Worm (Caenorhabditis elegans): ENCODE data around the gene tag-65.

Gene tag-65

DNA sequence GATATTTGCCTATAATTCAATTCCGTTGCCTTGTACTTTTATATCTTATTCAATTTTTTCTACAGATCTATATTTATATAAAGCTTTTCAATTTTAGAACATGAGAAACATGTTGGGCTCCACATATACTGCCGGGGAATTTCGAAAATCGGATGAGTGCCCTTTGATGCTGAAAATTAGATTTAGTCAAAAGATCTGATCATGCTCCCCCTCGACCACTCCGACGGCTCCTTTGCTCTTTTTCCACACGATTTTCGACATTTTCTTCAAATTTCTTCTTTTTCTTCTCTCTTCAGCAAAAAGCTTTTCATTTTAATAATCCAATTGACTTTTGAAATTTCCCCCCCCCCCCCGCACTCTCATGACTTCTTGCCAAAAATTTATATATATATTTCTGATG lies 3.1 kb upstream of the tag-65 start:
- TF ChIP-seq nhr-28 (tag; optimal IDR thresholded peaks at IDR 0.05) (no peak), aly-2 (tag; optimal IDR thresholded peaks at IDR 0.05) (no peak), Y48G9A.11 (GFP tag; IDR thresholded peaks at IDR 0.05) (no peak), unc-39 (tag; optimal IDR thresholded peaks at IDR 0.05) (no peak), lin-15B (tag; optimal IDR thresholded peaks at IDR 0.05) (no peak), ces-1 (GFP tag; optimal IDR thresholded peaks at IDR 0.05) (peak; percentile 54), ctbp-1 (GFP tag; IDR thresholded peaks at IDR 0.05) (0 out of 2 replicates have a peak, but pooled peaks have one; percentile 10), F49E8.2 (tag; optimal IDR thresholded peaks at IDR 0.05; ENCODE audit: borderline replicate concordance) (no peak), lin-38 (GFP tag; IDR thresholded peaks at IDR 0.05) (0 out of 2 replicates have a peak, but pooled peaks have one; percentile 23), nhr-111 (GFP tag; optimal IDR thresholded peaks at IDR 0.05) (no peak), nhr-42 (GFP tag; IDR thresholded peaks at IDR 0.05) (no peak), snpc-1.2 (GFP tag; IDR thresholded peaks at IDR 0.05) (no peak), fos-1 (tag; optimal IDR thresholded peaks at IDR 0.05) (no peak), mes-2 (tag; optimal IDR thresholded peaks at IDR 0.05; ENCODE audit: poor library complexity, severe bottlenecking) (no peak), mdt-29 (GFP tag; IDR thresholded peaks at IDR 0.05) (no peak), aha-1 (tag) (no peak), nhr-11 (tag; optimal IDR thresholded peaks at IDR 0.05) (no peak), ztf-7 (tag; optimal IDR thresholded peaks at IDR 0.05) (no peak), ZK546.5 (tag; optimal IDR thresholded peaks at IDR 0.05) (no peak), nhr-77 (tag; optimal IDR thresholded peaks at IDR 0.05) (no peak), fkh-10 (GFP tag; optimal IDR thresholded peaks at IDR 0.05) (peak; percentile 53)

DNA sequence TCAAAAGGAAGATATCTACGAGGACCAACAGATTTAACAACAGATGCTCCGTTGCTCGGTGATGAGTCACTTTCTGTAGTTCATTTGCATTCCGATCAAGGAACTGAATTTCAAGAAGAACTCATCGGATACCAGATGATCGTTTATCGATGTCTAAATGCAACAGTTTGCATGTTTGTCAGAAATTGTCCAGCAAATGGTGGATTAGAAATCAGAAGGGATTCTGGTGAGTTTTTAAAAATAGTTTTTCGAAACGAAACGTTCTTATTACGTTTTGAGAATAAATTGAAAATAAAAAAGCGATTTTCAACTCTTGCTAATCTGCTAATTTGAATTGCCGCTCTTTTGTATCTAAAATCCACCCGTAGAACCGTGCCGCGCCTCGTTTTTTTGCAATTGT lies 1.5 kb upstream of the tag-65 start:
- TF ChIP-seq F26F4.8 (GFP tag; conservative IDR thresholded peaks at IDR 0.05) (no peak), aha-1 (tag) (peak; percentile 96)

DNA sequence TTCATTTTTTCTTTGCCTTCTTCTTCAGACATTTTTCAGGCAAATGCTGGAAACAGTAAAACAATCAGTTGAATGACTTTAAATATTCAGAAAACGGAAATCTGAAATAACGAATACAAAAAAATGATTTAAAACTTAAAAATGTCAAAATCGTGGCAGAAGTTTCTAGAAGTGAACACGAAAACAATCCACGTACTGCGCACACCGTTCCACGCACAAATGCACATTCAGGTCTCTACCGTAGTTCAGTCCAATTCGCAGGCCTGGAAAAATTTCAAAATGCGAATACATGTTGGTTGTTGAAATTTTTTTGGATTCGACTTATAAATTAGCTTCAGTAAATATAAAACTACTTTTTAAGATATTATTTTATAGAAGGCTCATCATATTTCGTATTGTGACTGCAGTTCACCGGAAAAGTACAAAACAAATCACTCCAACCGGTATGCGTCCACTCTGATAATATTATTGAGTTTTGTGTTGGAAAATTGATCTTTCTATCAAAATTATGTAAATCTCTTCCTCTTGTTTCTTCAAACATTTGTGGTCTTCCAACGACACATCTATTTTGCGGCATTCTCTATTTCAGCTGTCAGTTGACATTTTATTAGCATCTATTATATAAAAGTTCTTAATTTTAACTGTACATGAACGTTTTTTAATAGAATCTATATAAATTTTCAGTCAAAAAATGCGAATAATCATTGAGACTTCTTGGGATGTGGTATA lies 6.3 kb downstream of the tag-65 start, which contains the start of the genes mip-2 and F58G11.4:
Gene mip-2, minus strand, starts transcription at position 48 of the 729 bp plus-strand sequence.
Gene F58G11.4, plus strand, starts transcription at position 679 of the 729 bp plus-strand sequence.
- TF ChIP-seq aha-1 (tag), result peak; percentile 62
- peak; percentile 59 for TF ChIP-seq Y48G9A.11 (GFP tag; IDR thresholded peaks at IDR 0.05)
- no peak for TF ChIP-seq lim-7 (GFP tag; IDR thresholded peaks at IDR 0.05)
- TF ChIP-seq ZK546.5 (tag; optimal IDR thresholded peaks at IDR 0.05), result no peak
- TF ChIP-seq lin-15B (tag; optimal IDR thresholded peaks at IDR 0.05), result no peak
- TF ChIP-seq D1046.2 (GFP tag; IDR thresholded peaks at IDR 0.05), result no peak
- peak in 1 of 2 experiments; percentile 49 for TF ChIP-seq unc-62 (GFP tag; optimal IDR thresholded peaks at IDR 0.05 in 1 of 2)
- no peak for TF ChIP-seq unc-62 (tag; optimal IDR thresholded peaks at IDR 0.05)

DNA sequence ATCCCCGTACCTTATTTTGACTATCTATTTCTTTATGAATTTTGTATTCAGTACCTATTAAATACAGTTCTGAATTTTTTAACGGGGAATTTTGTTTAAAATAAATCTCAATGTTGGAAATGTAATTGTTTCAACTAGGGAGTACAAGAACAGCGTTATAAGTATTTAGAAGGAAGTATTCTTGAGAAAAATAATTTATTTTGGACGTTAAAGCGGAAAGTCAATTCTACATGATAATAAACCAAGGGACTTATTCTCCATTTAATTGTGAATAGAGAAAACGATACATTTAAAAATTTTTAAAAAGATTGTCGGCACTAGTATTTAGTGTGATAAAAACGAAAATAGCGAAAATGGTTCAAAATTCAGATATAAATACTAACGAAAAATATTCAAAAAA lies 9.2 kb downstream of the tag-65 start:
- peak; percentile 51; the same call in 1 of the 2 replicates for TF ChIP-seq pha-4 (GFP tag; IDR thresholded peaks at IDR 0.05)
- no peak for TF ChIP-seq pha-4 (tag; optimal IDR thresholded peaks at IDR 0.05)
- TF ChIP-seq nhr-28 (tag; optimal IDR thresholded peaks at IDR 0.05), result no peak
- TF ChIP-seq F37D6.2 (tag; optimal IDR thresholded peaks at IDR 0.05), result no peak
- TF ChIP-seq F49E8.2 (tag; optimal IDR thresholded peaks at IDR 0.05; ENCODE audit: borderline replicate concordance), result peak; percentile 66
- peak; percentile 26 for TF ChIP-seq unc-130 (GFP tag; optimal IDR thresholded peaks at IDR 0.05)
- TF ChIP-seq snpc-1.2 (GFP tag; IDR thresholded peaks at IDR 0.05), result 0 out of 2 replicates have a peak, but pooled peaks have one; percentile 34
- no peak for TF ChIP-seq Y75B8A.6 (GFP tag; IDR thresholded peaks at IDR 0.05)
- TF ChIP-seq nhr-6 (tag; optimal IDR thresholded peaks at IDR 0.05), result no peak
- no peak for TF ChIP-seq snpc-4 (tag; optimal IDR thresholded peaks at IDR 0.05)
- peak; percentile 80 for TF ChIP-seq aha-1 (tag)
- no peak for TF ChIP-seq R02D3.7 (tag; optimal IDR thresholded peaks at IDR 0.05)
- no peak for TF ChIP-seq nhr-237 (tag; optimal IDR thresholded peaks at IDR 0.05)
- no peak for TF ChIP-seq hlh-11 (tag; optimal IDR thresholded peaks at IDR 0.05)
- TF ChIP-seq lin-38 (GFP tag; IDR thresholded peaks at IDR 0.05), result peak; percentile 63
- no peak for TF ChIP-seq jun-1 (tag; optimal IDR thresholded peaks at IDR 0.05)
- TF ChIP-seq ceh-82 (tag; optimal IDR thresholded peaks at IDR 0.05), result no peak
- TF ChIP-seq spr-3 (GFP tag; optimal IDR thresholded peaks at IDR 0.05), result no peak
- 0 out of 2 replicates have a peak, but pooled peaks have one; percentile 30 for TF ChIP-seq Y105C5A.15 (GFP tag; IDR thresholded peaks at IDR 0.05)
- TF ChIP-seq fkh-10 (GFP tag; optimal IDR thresholded peaks at IDR 0.05), result no peak
- peak; percentile 29 for TF ChIP-seq mep-1 (tag; optimal IDR thresholded peaks at IDR 0.05)
- no peak for TF ChIP-seq ceh-32 (tag; optimal IDR thresholded peaks at IDR 0.05; ENCODE audit: poor library complexity)
- no peak for TF ChIP-seq zip-11 (GFP tag; IDR thresholded peaks at IDR 0.05)
- TF ChIP-seq set-16 (GFP tag; IDR thresholded peaks at IDR 0.05), result no peak
- no peak for TF ChIP-seq tra-1 (GFP tag; IDR thresholded peaks at IDR 0.05)
- no peak for TF ChIP-seq daf-8 (GFP tag; IDR thresholded peaks at IDR 0.05)

All from whole organism, L4 larva.